Worm (Caenorhabditis elegans): ENCODE measurements around the gene R09A1.3.

DNA sequence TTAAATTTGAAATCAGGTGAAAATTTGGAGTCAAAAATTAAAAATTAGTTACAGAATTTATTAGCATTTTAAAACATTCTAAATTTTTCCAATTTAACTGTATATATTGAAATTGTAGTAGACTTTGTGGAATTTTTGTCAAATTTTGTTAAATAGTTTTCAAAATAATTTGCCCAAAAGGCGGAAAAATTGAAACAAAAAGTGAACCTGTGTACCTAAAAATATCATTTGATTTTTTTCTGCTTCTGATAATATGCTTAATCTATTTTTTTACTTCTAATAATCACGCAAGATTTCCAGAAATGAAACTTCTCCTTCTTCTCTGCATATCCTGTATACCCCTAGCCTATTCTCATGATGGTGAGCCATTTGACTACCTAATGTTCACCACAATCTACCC, 34.4 kb upstream of the R09A1.3 start, which contains the start of gene rnst-2:
- TF ChIP-seq flt-1 (GFP tag; IDR thresholded peaks at IDR 0.05) (no peak), T22C8.4 (GFP tag; IDR thresholded peaks at IDR 0.05) (no peak), klf-2 (GFP tag; conservative IDR thresholded peaks at IDR 0.05) (no peak), cog-1 (tag; optimal IDR thresholded peaks at IDR 0.05) (no peak), ztf-29 (GFP tag; IDR thresholded peaks at IDR 0.05) (no peak), tab-1 (GFP tag; IDR thresholded peaks at IDR 0.05) (no peak), med-1 (GFP tag; optimal IDR thresholded peaks at IDR 0.05; ENCODE audit: insufficient read depth) (no peak), ref-1 (GFP tag; conservative IDR thresholded peaks at IDR 0.05) (no peak), ztf-23 (GFP tag; IDR thresholded peaks at IDR 0.05) (no peak)

All from whole organism, midembryonic.